In the genomic region with DNA sequence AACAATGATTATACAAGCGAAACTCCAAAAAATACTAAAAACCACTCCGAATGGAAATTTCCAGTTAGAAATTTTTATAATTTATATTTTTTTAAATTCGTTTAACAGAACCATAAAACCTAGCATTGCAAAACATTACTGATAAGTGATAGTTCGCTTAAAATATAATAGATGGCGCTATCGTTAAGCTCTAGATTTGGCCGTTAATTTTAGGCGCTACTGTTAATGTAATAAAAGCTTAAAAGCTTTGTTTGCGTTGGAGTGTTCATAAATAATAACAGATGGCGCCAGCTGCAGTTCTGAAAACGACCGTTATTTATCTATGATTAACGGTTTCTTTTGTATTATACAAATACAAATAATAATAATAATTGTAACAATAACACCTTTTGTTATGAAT, we compare ENCODE assay signal across 2 fruit fly cellular contexts.
TF ChIP-seq lines count a peak whose summit lies in the region.

No protein-coding gene starts in this region.

TF ChIP-seq in whole organism, embryonic, 481 proteins besides CTCF, POLR2A, EP300 and RAD21 (continued from another document and continues in another):
- no peak for TF ChIP-seq cas (GFP tag; IDR thresholded peaks at IDR 0.05; lab: Robert Waterston, UW)
- no peak for TF ChIP-seq Atf-2 (GFP tag; optimal IDR thresholded peaks at IDR 0.05; lab: Kevin White, UChicago)
- no peak for TF ChIP-seq CG3847 (GFP tag; IDR thresholded peaks at IDR 0.05; lab: Robert Waterston, UW)
- peak; percentile 18 for TF ChIP-seq CG2712 (tag; optimal IDR thresholded peaks at IDR 0.05; lab: Kevin White, UChicago)
- TF ChIP-seq CG1024 (GFP tag; IDR thresholded peaks at IDR 0.05; lab: Robert Waterston, UW) = no peak
- TF ChIP-seq Fer2 (tag; optimal IDR thresholded peaks at IDR 0.05; lab: Kevin White, UChicago) = no peak
- TF ChIP-seq Ada2b (GFP tag; IDR thresholded peaks at IDR 0.05; lab: Robert Waterston, UW) = no peak
- 0 out of 2 replicates have a peak, but pooled peaks have one; percentile 11 for TF ChIP-seq sob (GFP tag; IDR thresholded peaks at IDR 0.05; lab: Robert Waterston, UW)
- peak; percentile 6 for TF ChIP-seq caup (GFP tag; optimal IDR thresholded peaks at IDR 0.05; lab: Kevin White, UChicago; ENCODE audit: severe bottlenecking)
- peak; percentile 4 for TF ChIP-seq D19A (tag; optimal IDR thresholded peaks at IDR 0.05; lab: Kevin White, UChicago)
- peak; percentile 65 for TF ChIP-seq abd-A (tag; optimal IDR thresholded peaks at IDR 0.05; lab: Kevin White, UChicago)
- peak; percentile 10 for TF ChIP-seq sug (tag; optimal IDR thresholded peaks at IDR 0.05; lab: Kevin White, UChicago)
- no peak for TF ChIP-seq Drgx (GFP tag; IDR thresholded peaks at IDR 0.05; lab: Robert Waterston, UW)
- no peak for TF ChIP-seq shn (GFP tag; optimal IDR thresholded peaks at IDR 0.05; lab: Kevin White, UChicago)
- TF ChIP-seq CG10267 (tag; optimal IDR thresholded peaks at IDR 0.05; lab: Kevin White, UChicago) = no peak
- peak; percentile 2 for TF ChIP-seq CG30403 (GFP tag; optimal IDR thresholded peaks at IDR 0.05; lab: Kevin White, UChicago)
- no peak for TF ChIP-seq gro (GFP tag; optimal IDR thresholded peaks at IDR 0.05; lab: Kevin White, UChicago)
- no peak for TF ChIP-seq CG4820 (GFP tag; optimal IDR thresholded peaks at IDR 0.05; lab: Kevin White, UChicago)
- TF ChIP-seq Trl (optimal IDR thresholded peaks at IDR 0.05; lab: Kevin White, UChicago) = no peak
- no peak for TF ChIP-seq Trl (GFP tag; optimal IDR thresholded peaks at IDR 0.05; lab: Kevin White, UChicago)
- no peak for TF ChIP-seq Dip3 (GFP tag; optimal IDR thresholded peaks at IDR 0.05; lab: Kevin White, UChicago)
- TF ChIP-seq bowl (GFP tag; IDR thresholded peaks at IDR 0.05; lab: Robert Waterston, UW) = no peak
- no peak for TF ChIP-seq NfI (GFP tag; optimal IDR thresholded peaks at IDR 0.05; lab: Kevin White, UChicago)
- TF ChIP-seq org-1 (GFP tag; optimal IDR thresholded peaks at IDR 0.05; lab: Kevin White, UChicago) = no peak
- TF ChIP-seq CG5245 (GFP tag; optimal IDR thresholded peaks at IDR 0.05; lab: Kevin White, UChicago) = peak; percentile 18
- no peak for TF ChIP-seq usp (GFP tag; optimal IDR thresholded peaks at IDR 0.05; lab: Kevin White, UChicago)
- TF ChIP-seq cato (GFP tag; optimal IDR thresholded peaks at IDR 0.05; lab: Kevin White, UChicago; ENCODE audit: borderline replicate concordance) = no peak
- TF ChIP-seq CoRest (tag; optimal IDR thresholded peaks at IDR 0.05; lab: Kevin White, UChicago) = peak; percentile 19
- no peak for TF ChIP-seq Ssrp (tag; optimal IDR thresholded peaks at IDR 0.05; lab: Kevin White, UChicago)
- TF ChIP-seq mirr (GFP tag; optimal IDR thresholded peaks at IDR 0.05; lab: Kevin White, UChicago) = no peak
- no peak for TF ChIP-seq ap (GFP tag; IDR thresholded peaks at IDR 0.05; lab: Robert Waterston, UW)
- TF ChIP-seq NC2α (GFP tag; optimal IDR thresholded peaks at IDR 0.05; lab: Kevin White, UChicago) = no peak
- TF ChIP-seq CG17186 (GFP tag; optimal IDR thresholded peaks at IDR 0.05; lab: Kevin White, UChicago) = no peak
- TF ChIP-seq Dp (GFP tag; optimal IDR thresholded peaks at IDR 0.05; lab: Kevin White, UChicago) = peak; percentile 9
- no peak for TF ChIP-seq CG6791 (GFP tag; IDR thresholded peaks at IDR 0.05; lab: Robert Waterston, UW; ENCODE audit: partially characterized antibody)
- TF ChIP-seq Sox100B (GFP tag; optimal IDR thresholded peaks at IDR 0.05; lab: Kevin White, UChicago) = no peak
- no peak for TF ChIP-seq CG34224 (GFP tag; IDR thresholded peaks at IDR 0.05; lab: Robert Waterston, UW; ENCODE audit: partially characterized antibody)
- TF ChIP-seq salm (tag; optimal IDR thresholded peaks at IDR 0.05; lab: Kevin White, UChicago) = no peak
- no peak for TF ChIP-seq CG18764 (GFP tag; optimal IDR thresholded peaks at IDR 0.05; lab: Kevin White, UChicago)
- peak; percentile 25 for TF ChIP-seq B-H2 (GFP tag; optimal IDR thresholded peaks at IDR 0.05; lab: Kevin White, UChicago)
- no peak for TF ChIP-seq fru (optimal IDR thresholded peaks at IDR 0.05; lab: Kevin White, UChicago)
- TF ChIP-seq gce (GFP tag; IDR thresholded peaks at IDR 0.05; lab: Robert Waterston, UW) = no peak
- TF ChIP-seq CG17361 (GFP tag; IDR thresholded peaks at IDR 0.05; lab: Robert Waterston, UW) = 0 out of 3 replicates have a peak, but pooled peaks have one; percentile 25
- TF ChIP-seq p53 (GFP tag; optimal IDR thresholded peaks at IDR 0.05; lab: Kevin White, UChicago) = no peak
- no peak for TF ChIP-seq CG14050 (GFP tag; IDR thresholded peaks at IDR 0.05; lab: Robert Waterston, UW)
- TF ChIP-seq MESR4 (GFP tag; optimal IDR thresholded peaks at IDR 0.05; lab: Kevin White, UChicago) = no peak
- peak; percentile 36 for TF ChIP-seq Meics (GFP tag; optimal IDR thresholded peaks at IDR 0.05; lab: Kevin White, UChicago)
- TF ChIP-seq gcm2 (GFP tag; optimal IDR thresholded peaks at IDR 0.05; lab: Kevin White, UChicago) = no peak
- peak; percentile 29 for TF ChIP-seq CG7839 (tag; optimal IDR thresholded peaks at IDR 0.05; lab: Kevin White, UChicago)
- TF ChIP-seq BtbVII (GFP tag; optimal IDR thresholded peaks at IDR 0.05; lab: Kevin White, UChicago) = no peak
- peak; percentile 25; the same call in 1 of the 2 replicates for TF ChIP-seq Rfx (GFP tag; IDR thresholded peaks at IDR 0.05; lab: Robert Waterston, UW)
- peak; percentile 44 for TF ChIP-seq vvl (GFP tag; IDR thresholded peaks at IDR 0.05; lab: Robert Waterston, UW)
- peak; percentile 26 for TF ChIP-seq Blimp-1 (GFP tag; optimal IDR thresholded peaks at IDR 0.05; lab: Kevin White, UChicago)
- no peak for TF ChIP-seq insv (GFP tag; optimal IDR thresholded peaks at IDR 0.05; lab: Kevin White, UChicago)
- TF ChIP-seq H15 (GFP tag; IDR thresholded peaks at IDR 0.05; lab: Robert Waterston, UW) = no peak
- TF ChIP-seq zen (tag; optimal IDR thresholded peaks at IDR 0.05; lab: Kevin White, UChicago) = no peak
- TF ChIP-seq danr (GFP tag; IDR thresholded peaks at IDR 0.05; lab: Robert Waterston, UW) = no peak
- TF ChIP-seq Fer3 (tag; optimal IDR thresholded peaks at IDR 0.05; lab: Kevin White, UChicago) = no peak
- TF ChIP-seq CG13894 (tag; optimal IDR thresholded peaks at IDR 0.05; lab: Kevin White, UChicago) = no peak
- TF ChIP-seq CG9932 (GFP tag; IDR thresholded peaks at IDR 0.05; lab: Robert Waterston, UW) = no peak
- no peak for TF ChIP-seq oc (tag; optimal IDR thresholded peaks at IDR 0.05; lab: Kevin White, UChicago)
- no peak for TF ChIP-seq Camta (GFP tag; optimal IDR thresholded peaks at IDR 0.05; lab: Kevin White, UChicago)
- TF ChIP-seq onecut (GFP tag; IDR thresholded peaks at IDR 0.05; lab: Robert Waterston, UW) = peak; percentile 9; the same call in 1 of the 2 replicates
- no peak for TF ChIP-seq Hsf (GFP tag; optimal IDR thresholded peaks at IDR 0.05; lab: Kevin White, UChicago)
- peak; percentile 80 for TF ChIP-seq Med (GFP tag; lab: Kevin White, UChicago)
- TF ChIP-seq Sox102F (GFP tag; optimal IDR thresholded peaks at IDR 0.05; lab: Kevin White, UChicago) = peak; percentile 28

TF ChIP-seq in whole organism, prepupa, 60 proteins besides CTCF, POLR2A, EP300 and RAD21 (continued from another document):
- TF ChIP-seq CG3919 (GFP tag; optimal IDR thresholded peaks at IDR 0.05; lab: Kevin White, UChicago) (no peak), dac (GFP tag; optimal IDR thresholded peaks at IDR 0.05; lab: Kevin White, UChicago) (no peak), CG10631 (GFP tag; optimal IDR thresholded peaks at IDR 0.05; lab: Kevin White, UChicago) (no peak), CG3032 (tag; optimal IDR thresholded peaks at IDR 0.05; lab: Kevin White, UChicago) (no peak), CG10669 (GFP tag; optimal IDR thresholded peaks at IDR 0.05; lab: Kevin White, UChicago) (no peak), CG8319 (GFP tag; optimal IDR thresholded peaks at IDR 0.05; lab: Kevin White, UChicago) (no peak), acj6 (GFP tag; optimal IDR thresholded peaks at IDR 0.05; lab: Kevin White, UChicago) (no peak), Ets96B (tag; optimal IDR thresholded peaks at IDR 0.05; lab: Kevin White, UChicago) (no peak), CG32006 (GFP tag; optimal IDR thresholded peaks at IDR 0.05; lab: Kevin White, UChicago) (no peak), cyc (GFP tag; optimal IDR thresholded peaks at IDR 0.05; lab: Kevin White, UChicago) (peak; percentile 36), CG11902 (GFP tag; optimal IDR thresholded peaks at IDR 0.05; lab: Kevin White, UChicago) (no peak), achi (GFP tag; optimal IDR thresholded peaks at IDR 0.05; lab: Kevin White, UChicago) (no peak), fd59A (GFP tag; optimal IDR thresholded peaks at IDR 0.05; lab: Kevin White, UChicago) (no peak), dsx (GFP tag; optimal IDR thresholded peaks at IDR 0.05; lab: Kevin White, UChicago; ENCODE audit: poor library complexity, severe bottlenecking) (no peak), eg (GFP tag; IDR thresholded peaks at IDR 0.05; lab: Robert Waterston, UW) (no peak), pdm3 (GFP tag; optimal IDR thresholded peaks at IDR 0.05; lab: Kevin White, UChicago) (no peak), Sox102F (GFP tag; optimal IDR thresholded peaks at IDR 0.05; lab: Kevin White, UChicago) (no peak), CG9139 (GFP tag; optimal IDR thresholded peaks at IDR 0.05; lab: Kevin White, UChicago) (no peak), CG6276 (GFP tag; optimal IDR thresholded peaks at IDR 0.05; lab: Kevin White, UChicago) (no peak), Smox (GFP tag; optimal IDR thresholded peaks at IDR 0.05; lab: Kevin White, UChicago) (peak; percentile 16), lz (GFP tag; optimal IDR thresholded peaks at IDR 0.05; lab: Kevin White, UChicago) (peak; percentile 15), Eip78C (GFP tag; lab: Kevin White, UChicago) (peak; percentile 63), svp (GFP tag; lab: Kevin White, UChicago) (no peak), CG11294 (GFP tag; IDR thresholded peaks at IDR 0.05; lab: Robert Waterston, UW) (no peak), CG11762 (GFP tag; optimal IDR thresholded peaks at IDR 0.05; lab: Kevin White, UChicago; ENCODE audit: insufficient read depth) (no peak), CG31627 (GFP tag; optimal IDR thresholded peaks at IDR 0.05; lab: Kevin White, UChicago) (peak; percentile 16), Sox14 (GFP tag; optimal IDR thresholded peaks at IDR 0.05; lab: Kevin White, UChicago) (no peak), topi (GFP tag; optimal IDR thresholded peaks at IDR 0.05; lab: Kevin White, UChicago) (no peak), Gug (GFP tag; IDR thresholded peaks at IDR 0.05; lab: Robert Waterston, UW) (no peak), CG6854 (GFP tag; optimal IDR thresholded peaks at IDR 0.05; lab: Kevin White, UChicago) (no peak), CG8632 (GFP tag; optimal IDR thresholded peaks at IDR 0.05; lab: Kevin White, UChicago) (no peak), Ets21C (GFP tag; optimal IDR thresholded peaks at IDR 0.05; lab: Kevin White, UChicago) (no peak)
TF ChIP-seq in whole organism, prepupa: peak in this region for 9.
